Worm (Caenorhabditis elegans) whole organism, early embryonic: ENCODE data around the gene H14N18.2.

Source experiments
- B0310.2 ChIP-seq: sonication (generic microtip); optimal IDR thresholded peaks from 2 replicates; lab custom pipeline; 2016; ENCODE audit warnings: mild to moderate bottlenecking, missing genetic modification characterization, missing compliant biosample characterization
- ama-1 ChIP-seq: fragments of 150-350 bp; optimal IDR thresholded peaks from 2 replicates; lab custom pipeline; 2014
- ceh-13 ChIP-seq: fragments of 200-800 bp; sonication (Bioruptor generic); optimal IDR thresholded peaks from 2 replicates; lab custom pipeline; 2018; ENCODE audit warnings: mild to moderate bottlenecking, missing genetic modification characterization, missing compliant biosample characterization
- ceh-36 ChIP-seq: sonication (generic microtip); optimal IDR thresholded peaks from 2 replicates; lab custom pipeline; 2016; ENCODE audit warnings: missing genetic modification characterization, inconsistent platforms, missing compliant biosample characterization
- flt-1 ChIP-seq: fragments of 200-800 bp; sonication (Bioruptor generic); IDR thresholded peaks from 2 replicates; pipeline ENCODE4 v1.3.6; 2022; ENCODE audit warnings: missing genetic modification characterization, missing compliant biosample characterization
- pes-1 ChIP-seq: fragments of 200-800 bp; sonication (Bioruptor generic); IDR thresholded peaks from 2 replicates; pipeline ENCODE4 v1.3.6; 2022; ENCODE audit warnings: missing genetic modification reagents, missing genetic modification characterization, missing compliant biosample characterization
- scrt-1 ChIP-seq: fragments of 200-800 bp; sonication (Bioruptor generic); IDR thresholded peaks from 2 replicates; pipeline ENCODE4 v1.3.6; 2022; ENCODE audit warnings: missing genetic modification characterization, missing compliant biosample characterization
- sea-1 ChIP-seq: fragments of 200-800 bp; sonication (Bioruptor generic); conservative IDR thresholded peaks from 2 replicates; pipeline ENCODE4 v1.3.6; 2022; ENCODE audit warnings: missing genetic modification characterization, missing compliant biosample characterization
- tbx-37 ChIP-seq: fragments of 200-800 bp; sonication (Bioruptor generic); conservative IDR thresholded peaks from 2 replicates; pipeline ENCODE4 v1.3.6; 2022; ENCODE audit warnings: missing genetic modification reagents, missing genetic modification characterization, missing compliant biosample characterization

ce11 chrV:8932318-8932717 is at the start of gene H14N18.2:
- TF ChIP-seq ceh-13: no peak
- no peak for TF ChIP-seq B0310.2
- no peak for TF ChIP-seq flt-1 (GFP tag; lab: Robert Waterston, UW)
- TF ChIP-seq tbx-37: no peak
- no peak for TF ChIP-seq ama-1 (lab: Kevin White, UChicago)
- TF ChIP-seq scrt-1 (GFP tag; lab: Robert Waterston, UW): no peak
- no peak for TF ChIP-seq pes-1 (GFP tag; lab: Robert Waterston, UW)
- TF ChIP-seq ceh-36: no peak
- no peak for TF ChIP-seq sea-1
